Worm (Caenorhabditis elegans) whole organism, L4 larva: Measurements from ENCODE around the gene T10G3.2.

Experiments used
- R02D3.7 ChIP-seq: fragments of 150-350 bp; sonication (generic microtip); optimal IDR thresholded peaks from 3 replicates; lab custom pipeline; 2014; ENCODE audit warnings: missing biosample characterization, missing genetic modification characterization
- dve-1 ChIP-seq: sonication (generic microtip); optimal IDR thresholded peaks from 2 replicates; lab custom pipeline; 2017; ENCODE audit warnings: antibody characterized with exemption, mild to moderate bottlenecking, missing genetic modification characterization, missing compliant biosample characterization; ENCODE audit not compliant: insufficient read depth
- madf-9 ChIP-seq: fragments of 200-800 bp; sonication (Bioruptor generic); conservative IDR thresholded peaks from 2 replicates; pipeline ENCODE4 v1.3.6; 2022; ENCODE audit warnings: missing genetic modification reagents, missing genetic modification characterization, missing compliant biosample characterization
- nhr-237 ChIP-seq: sonication (generic microtip); optimal IDR thresholded peaks from 2 replicates; lab custom pipeline; 2017; ENCODE audit warnings: missing biosample characterization, missing genetic modification characterization
- nhr-76 ChIP-seq: fragments of 150-350 bp; optimal IDR thresholded peaks from 2 replicates; lab custom pipeline; 2014; ENCODE audit warnings: missing biosample characterization, missing genetic modification characterization
- nhr-77 ChIP-seq: fragments of 150-350 bp; optimal IDR thresholded peaks from 2 replicates; lab custom pipeline; 2014; ENCODE audit warnings: missing biosample characterization, missing genetic modification characterization
- tra-1 ChIP-seq: fragments of 200-800 bp; sonication (Bioruptor generic); IDR thresholded peaks from 2 replicates; pipeline ENCODE4 v1.3.6; 2022; ENCODE audit warnings: missing genetic modification reagents, missing genetic modification characterization, missing compliant biosample characterization
- ztf-11 ChIP-seq: fragments of 150-350 bp; optimal IDR thresholded peaks from 2 replicates; lab custom pipeline; 2014; ENCODE audit warnings: missing biosample characterization, missing genetic modification characterization

DNA sequence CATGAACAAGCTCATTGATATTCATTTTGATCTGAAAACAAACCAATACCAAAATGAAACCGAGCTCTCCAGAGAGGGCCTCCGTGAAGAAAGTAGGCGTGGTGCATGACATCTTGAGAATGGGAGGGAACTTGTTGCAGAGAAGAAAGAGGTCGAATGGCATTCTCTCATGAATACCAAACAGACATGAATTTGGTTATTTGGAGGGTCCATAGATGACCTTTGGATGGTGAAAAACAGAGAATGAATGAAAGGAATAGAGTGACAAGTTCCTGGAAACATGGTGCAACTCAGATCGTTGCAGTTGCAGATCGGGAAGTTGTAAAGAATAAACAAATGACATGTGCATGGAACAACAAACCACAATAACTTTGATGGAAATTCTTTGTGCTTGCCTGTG is 3.3 kb downstream of the T10G3.2 start, which contains the start of gene T10G3.8:
- TF ChIP-seq R02D3.7 (no peak), tra-1 (GFP tag; lab: Robert Waterston, UW) (no peak), nhr-77 (tag; lab: Kevin White, UChicago) (no peak), nhr-76 (tag; lab: Kevin White, UChicago) (no peak), dve-1 (tag; lab: Kevin White, UChicago) (no peak), nhr-237 (no peak), ztf-11 (no peak), madf-9 (no peak)
